Worm (Caenorhabditis elegans): ENCODE measurements around the gene C05B5.8.
A peak's percentile ranks its signal among the peaks of the same experiment; 100 is the strongest.

The C05B5.8 gene

ce11 chrIII:9991324-9991723 is 15.3 kb downstream of the C05B5.8 start:
- TF ChIP-seq elt-2 (tag; optimal IDR thresholded peaks at IDR 0.05) (no peak), elt-1 (tag; optimal IDR thresholded peaks at IDR 0.05) (peak; percentile 98), lin-15B (tag; optimal IDR thresholded peaks at IDR 0.05) (no peak), pha-4 (tag; optimal IDR thresholded peaks at IDR 0.05) (no peak), nhr-12 (tag; optimal IDR thresholded peaks at IDR 0.05) (no peak), tbx-2 (tag; optimal IDR thresholded peaks at IDR 0.05) (no peak), ceh-16 (tag; optimal IDR thresholded peaks at IDR 0.05) (no peak), fkh-2 (tag; optimal IDR thresholded peaks at IDR 0.05) (no peak)

- TF ChIP-seq ceh-16 (tag; optimal IDR thresholded peaks at IDR 0.05), result no peak
- TF ChIP-seq skn-1 (tag; optimal IDR thresholded peaks at IDR 0.05), result no peak
- no peak for TF ChIP-seq nhr-67 (tag; optimal IDR thresholded peaks at IDR 0.05)
- no peak for TF ChIP-seq nhr-43 (tag; optimal IDR thresholded peaks at IDR 0.05; ENCODE audit: poor library complexity, severe bottlenecking)
- TF ChIP-seq mdl-1 (tag; optimal IDR thresholded peaks at IDR 0.05), result no peak
- TF ChIP-seq nhr-12 (tag; optimal IDR thresholded peaks at IDR 0.05), result no peak
- TF ChIP-seq nhr-77 (tag; optimal IDR thresholded peaks at IDR 0.05), result no peak
- TF ChIP-seq nhr-25 (tag; optimal IDR thresholded peaks at IDR 0.05), result no peak
- TF ChIP-seq unc-62 (GFP tag; optimal IDR thresholded peaks at IDR 0.05), result no peak
- TF ChIP-seq R02D3.7 (tag; optimal IDR thresholded peaks at IDR 0.05), result no peak
- no peak for TF ChIP-seq pha-4 (tag; optimal IDR thresholded peaks at IDR 0.05)
- no peak for TF ChIP-seq fkh-2 (tag; optimal IDR thresholded peaks at IDR 0.05)
- TF ChIP-seq daf-12 (tag; optimal IDR thresholded peaks at IDR 0.05), result no peak
- no peak for TF ChIP-seq lin-39 (tag; optimal IDR thresholded peaks at IDR 0.05)
These were observed 18.2 kb downstream of the C05B5.8 start, which contains the start of gene C05B5.1 for ce11 chrIII:9988352-9988751. Gene C05B5.1 (minus strand): TSS chrIII:9988452.

DNA sequence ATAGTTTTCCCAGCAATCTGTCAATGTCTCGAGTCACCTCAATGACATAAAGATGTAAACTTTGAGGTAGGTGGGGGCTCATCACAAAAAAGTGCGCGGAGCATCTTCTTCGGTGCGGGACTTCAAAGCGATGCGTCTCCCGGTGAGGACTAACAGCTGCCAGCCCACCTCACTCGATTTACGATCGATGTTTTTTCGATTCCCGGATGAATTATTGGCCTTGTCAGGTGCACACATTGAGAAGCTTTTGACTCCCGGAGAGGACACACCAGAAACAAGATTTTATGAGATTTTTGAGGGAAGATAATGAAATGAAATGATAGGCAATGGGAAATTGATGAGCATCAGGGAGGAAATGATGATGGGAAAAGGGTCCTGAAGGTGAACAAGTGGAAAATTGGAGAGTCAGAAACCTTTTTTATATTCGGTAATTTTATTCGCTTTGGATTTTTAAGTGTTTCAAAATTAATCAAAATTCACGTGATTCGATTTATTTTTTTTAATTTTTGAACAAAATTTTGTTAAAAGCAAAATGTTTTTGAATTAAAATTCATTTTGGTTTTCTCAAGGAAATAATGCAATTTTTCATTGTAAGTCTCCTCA is 19.7 kb downstream of the C05B5.8 start, which contains the start of gene C05B5.12:
Gene C05B5.12 (plus strand): TSS at position 553 of the 603 bp plus-strand sequence.
- TF ChIP-seq lin-15B (tag; optimal IDR thresholded peaks at IDR 0.05) (no peak), lin-39 (tag; optimal IDR thresholded peaks at IDR 0.05) (peak; percentile 5), egl-5 (tag; optimal IDR thresholded peaks at IDR 0.05) (peak; percentile 38)

DNA sequence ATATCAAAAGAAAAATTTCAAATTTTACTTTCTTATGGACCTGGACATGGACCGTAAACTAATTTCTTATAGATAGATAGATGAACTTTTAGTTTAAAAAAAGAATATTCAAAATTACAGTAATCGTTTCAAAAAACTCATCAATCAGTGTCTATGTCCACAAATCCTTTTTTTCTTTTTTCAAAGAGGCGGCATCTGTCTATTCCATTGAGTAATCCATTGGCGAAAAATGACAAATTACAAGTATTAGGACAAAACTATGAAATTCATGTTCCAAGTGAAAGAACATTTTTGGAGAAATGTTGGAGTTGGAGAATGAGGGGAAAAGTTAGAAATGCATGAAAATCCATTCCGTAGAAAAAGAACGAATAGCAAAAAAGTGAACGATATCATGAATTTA is 21.0 kb downstream of the C05B5.8 start:
- no peak for TF ChIP-seq tbx-2 (tag; optimal IDR thresholded peaks at IDR 0.05)

DNA sequence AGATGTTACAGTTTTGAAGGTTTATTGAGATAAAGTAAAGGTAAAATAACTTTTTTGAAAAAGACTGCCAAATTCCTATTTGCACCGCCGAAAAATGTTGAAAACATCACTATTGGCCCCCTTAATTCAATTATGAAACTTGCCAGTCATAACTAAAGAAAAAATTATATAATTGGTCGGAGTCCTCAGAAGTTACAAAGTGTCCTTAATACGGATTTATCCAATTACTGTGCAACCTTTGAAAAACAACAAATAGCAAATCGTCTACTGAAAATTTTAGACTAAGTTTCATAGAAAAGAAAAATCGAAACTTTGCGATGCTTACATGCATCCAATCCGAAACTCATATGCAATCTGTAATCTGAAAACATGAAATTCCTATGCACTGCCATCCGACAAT is 22.0 kb downstream of the C05B5.8 start:
- TF ChIP-seq elt-1 (tag; optimal IDR thresholded peaks at IDR 0.05) (no peak), fkh-2 (tag; optimal IDR thresholded peaks at IDR 0.05) (no peak), sea-2 (GFP tag; optimal IDR thresholded peaks at IDR 0.05) (no peak), mml-1 (tag; optimal IDR thresholded peaks at IDR 0.05) (no peak), lin-15B (tag; optimal IDR thresholded peaks at IDR 0.05) (no peak), ZK546.5 (tag; optimal IDR thresholded peaks at IDR 0.05) (no peak), ceh-28 (tag; optimal IDR thresholded peaks at IDR 0.05) (no peak), nhr-12 (tag; optimal IDR thresholded peaks at IDR 0.05) (no peak), snpc-4 (tag; optimal IDR thresholded peaks at IDR 0.05) (no peak), eor-1 (tag; optimal IDR thresholded peaks at IDR 0.05) (no peak), fos-1 (tag; optimal IDR thresholded peaks at IDR 0.05) (no peak), nhr-76 (tag; optimal IDR thresholded peaks at IDR 0.05) (no peak), elt-2 (tag; optimal IDR thresholded peaks at IDR 0.05) (no peak), nhr-43 (tag; optimal IDR thresholded peaks at IDR 0.05; ENCODE audit: poor library complexity, severe bottlenecking) (no peak), nfya-1 (tag; optimal IDR thresholded peaks at IDR 0.05; ENCODE audit: insufficient read depth) (no peak)

- peak; percentile 8 for TF ChIP-seq egl-5 (tag; optimal IDR thresholded peaks at IDR 0.05)
- no peak for TF ChIP-seq nhr-11 (tag; optimal IDR thresholded peaks at IDR 0.05)
These were observed 24.4 kb downstream of the C05B5.8 start for ce11 chrIII:9982119-9982642.

- TF ChIP-seq jun-1 (tag; optimal IDR thresholded peaks at IDR 0.05) (no peak), fos-1 (tag; optimal IDR thresholded peaks at IDR 0.05) (no peak), ceh-82 (tag; optimal IDR thresholded peaks at IDR 0.05) (no peak), sea-2 (GFP tag; optimal IDR thresholded peaks at IDR 0.05) (no peak), lsy-12 (tag; optimal IDR thresholded peaks at IDR 0.05) (no peak), lin-39 (tag; optimal IDR thresholded peaks at IDR 0.05) (no peak), ceh-9 (tag; optimal IDR thresholded peaks at IDR 0.05) (no peak), nhr-237 (tag; optimal IDR thresholded peaks at IDR 0.05) (no peak), snpc-4 (tag; optimal IDR thresholded peaks at IDR 0.05) (no peak), tbx-2 (tag; optimal IDR thresholded peaks at IDR 0.05) (no peak)
These were observed 32.8 kb downstream of the C05B5.8 start, which contains the start of gene R10E12.2 for ce11 chrIII:9973765-9974164. Gene R10E12.2 (minus strand): TSS chrIII:9973865.
